Fruit fly (Drosophila melanogaster) Kc167 (cell line): ENCODE results near the gene Hibch.

Source experiments
- Myc ChIP-seq: fragments of >200 bp; optimal IDR thresholded peaks from 2 replicates; lab custom pipeline; 2017; ENCODE audit warnings: missing external identifiers
- Sin3A ChIP-seq: fragments of >200 bp; optimal IDR thresholded peaks from 2 replicates; lab custom pipeline; 2018; ENCODE audit warnings: missing external identifiers
- h ChIP-seq: fragments of >200 bp; optimal IDR thresholded peaks from 3 replicates; lab custom pipeline; 2018; ENCODE audit warnings: missing external identifiers
- insv ChIP-seq: fragments of >200 bp; optimal IDR thresholded peaks from 3 replicates; lab custom pipeline; 2018; ENCODE audit warnings: missing external identifiers
- psq ChIP-seq: fragments of >200 bp; optimal IDR thresholded peaks from 2 replicates; lab custom pipeline; 2017; ENCODE audit warnings: missing external identifiers
- ttk ChIP-seq: sonication (Bioruptor generic); optimal IDR thresholded peaks from 2 replicates; lab custom pipeline; 2017; ENCODE audit warnings: missing external identifiers

Hibch gene

dm6 chr3R:15340052-15340732 is 16.8 kb upstream of the Hibch start, which contains the start of gene SerRS-m:
Gene SerRS-m (plus strand): TSS chr3R:15340667.
- TF ChIP-seq insv, result no peak
- TF ChIP-seq h (lab: Kevin White, UChicago), result no peak
- TF ChIP-seq Myc, result no peak
- TF ChIP-seq Sin3A (lab: Kevin White, UChicago), result no peak
- TF ChIP-seq ttk (lab: Kevin White, UChicago), result no peak
- no peak for TF ChIP-seq psq

dm6 chr3R:15342432-15342925 is 14.6 kb upstream of the Hibch start:
- TF ChIP-seq Sin3A (lab: Kevin White, UChicago) (no peak), Myc (no peak), insv (no peak), h (lab: Kevin White, UChicago) (no peak), psq (no peak), ttk (lab: Kevin White, UChicago) (no peak)

dm6 chr3R:15342926-15343685 is 13.9 kb upstream of the Hibch start, which contains the start of gene Nagk:
Gene Nagk (minus strand): TSS chr3R:15343256.
- TF ChIP-seq Myc (no peak), ttk (lab: Kevin White, UChicago) (no peak), insv (no peak), h (lab: Kevin White, UChicago) (no peak), Sin3A (lab: Kevin White, UChicago) (no peak), psq (no peak)

dm6 chr3R:15345198-15346017 is 11.6 kb upstream of the Hibch start:
- TF ChIP-seq Myc (no peak), h (lab: Kevin White, UChicago) (no peak), ttk (lab: Kevin White, UChicago) (no peak), Sin3A (lab: Kevin White, UChicago) (no peak)

dm6 chr3R:15346018-15346383 is 11.0 kb upstream of the Hibch start, which contains the start of the genes Surf4 and CG31301:
Gene Surf4 (minus strand): TSS chr3R:15346176.
Gene CG31301 (plus strand): TSS chr3R:15346205.
- TF ChIP-seq insv (no peak), psq (no peak), Myc (no peak), ttk (lab: Kevin White, UChicago) (no peak), Sin3A (lab: Kevin White, UChicago) (no peak), h (lab: Kevin White, UChicago) (no peak)

- no peak for TF ChIP-seq Sin3A (lab: Kevin White, UChicago)
- TF ChIP-seq psq, result no peak
- no peak for TF ChIP-seq h (lab: Kevin White, UChicago)
- no peak for TF ChIP-seq ttk (lab: Kevin White, UChicago)
- TF ChIP-seq insv, result no peak
- no peak for TF ChIP-seq Myc
Measured at dm6 chr3R:15347822-15348221, 9.2 kb upstream of the Hibch start, which contains the start of the genes CG42726 and CG42727. Gene CG42726 (plus strand): TSS chr3R:15348048. Gene CG42727 (plus strand): TSS chr3R:15348048.

- TF ChIP-seq Sin3A (lab: Kevin White, UChicago) (no peak), Myc (no peak), psq (no peak), ttk (lab: Kevin White, UChicago) (no peak), h (lab: Kevin White, UChicago) (no peak), insv (no peak)
Measured at dm6 chr3R:15350993-15351426, 6.0 kb upstream of the Hibch start, which contains the start of the genes Trs33 and Tmtc4. Gene Trs33 (minus strand): TSS chr3R:15350995. Gene Tmtc4 (plus strand): TSS chr3R:15351225.

- TF ChIP-seq Myc, result no peak
- no peak for TF ChIP-seq Sin3A (lab: Kevin White, UChicago)
- TF ChIP-seq psq, result no peak
- TF ChIP-seq h (lab: Kevin White, UChicago), result no peak
- TF ChIP-seq insv, result no peak
- TF ChIP-seq ttk (lab: Kevin White, UChicago), result no peak
Measured at dm6 chr3R:15354019-15354418, 3.0 kb upstream of the Hibch start.

- TF ChIP-seq psq, result no peak
- no peak for TF ChIP-seq Myc
- no peak for TF ChIP-seq ttk (lab: Kevin White, UChicago)
- no peak for TF ChIP-seq Sin3A (lab: Kevin White, UChicago)
- no peak for TF ChIP-seq h (lab: Kevin White, UChicago)
- TF ChIP-seq insv, result no peak
Measured at dm6 chr3R:15356152-15356551, 877 bp upstream of the Hibch start.

- TF ChIP-seq Sin3A (lab: Kevin White, UChicago), result no peak
- TF ChIP-seq ttk (lab: Kevin White, UChicago), result no peak
- TF ChIP-seq psq, result no peak
- no peak for TF ChIP-seq insv
- TF ChIP-seq Myc, result no peak
- TF ChIP-seq h (lab: Kevin White, UChicago), result no peak
Measured at dm6 chr3R:15361490-15361889, 4.5 kb downstream of the Hibch start, which contains the start of the genes Cog2 and Trax. Gene Cog2 (minus strand): TSS chr3R:15361657. Gene Trax (plus strand): TSS chr3R:15361692.

- TF ChIP-seq ttk (lab: Kevin White, UChicago) (no peak), h (lab: Kevin White, UChicago) (no peak), psq (no peak), Sin3A (lab: Kevin White, UChicago) (no peak), Myc (no peak), insv (no peak)
Measured at dm6 chr3R:15363608-15364007, 6.6 kb downstream of the Hibch start, which contains the start of gene CG6171. Gene CG6171 (minus strand): TSS chr3R:15363857.
